Fruit fly (Drosophila melanogaster): ENCODE results near the gene Hsp27.

Gene Hsp27

dm6 chr3L:9419328-9419727, 35.5 kb downstream of the Hsp27 start (continued):
- TF ChIP-seq Lpt (GFP tag; optimal IDR thresholded peaks at IDR 0.05) (no peak), sim (GFP tag; IDR thresholded peaks at IDR 0.05) (no peak), Hr51 (GFP tag; optimal IDR thresholded peaks at IDR 0.05) (no peak), CG18619 (GFP tag; optimal IDR thresholded peaks at IDR 0.05) (no peak), CG32532 (GFP tag; IDR thresholded peaks at IDR 0.05) (0 out of 2 replicates have a peak, but pooled peaks have one; percentile 9), CG7839 (tag; optimal IDR thresholded peaks at IDR 0.05) (no peak), HLH4C (GFP tag; IDR thresholded peaks at IDR 0.05; ENCODE audit: partially characterized antibody) (no peak), CG30403 (GFP tag; optimal IDR thresholded peaks at IDR 0.05) (no peak), CG11398 (GFP tag; optimal IDR thresholded peaks at IDR 0.05) (no peak), CG10654 (GFP tag; optimal IDR thresholded peaks at IDR 0.05) (no peak), CHES-1-like (GFP tag; optimal IDR thresholded peaks at IDR 0.05) (no peak), kah (GFP tag; optimal IDR thresholded peaks at IDR 0.05) (no peak), CG34224 (GFP tag; IDR thresholded peaks at IDR 0.05; ENCODE audit: partially characterized antibody) (no peak), CG16813 (GFP tag; IDR thresholded peaks at IDR 0.05; ENCODE audit: partially characterized antibody) (no peak), B-H2 (GFP tag; optimal IDR thresholded peaks at IDR 0.05) (no peak), eve (GFP tag; optimal IDR thresholded peaks at IDR 0.05) (no peak), CG15696 (tag; optimal IDR thresholded peaks at IDR 0.05) (no peak), danr (GFP tag; IDR thresholded peaks at IDR 0.05) (no peak), CG14860 (GFP tag; IDR thresholded peaks at IDR 0.05; ENCODE audit: partially characterized antibody) (no peak), croc (GFP tag; conservative IDR thresholded peaks at IDR 0.05) (no peak), CG14710 (tag; optimal IDR thresholded peaks at IDR 0.05) (no peak), CG1603 (tag; optimal IDR thresholded peaks at IDR 0.05) (no peak), dmrt11E (tag; optimal IDR thresholded peaks at IDR 0.05) (no peak), Dek (tag; optimal IDR thresholded peaks at IDR 0.05) (no peak), CG6791 (GFP tag; IDR thresholded peaks at IDR 0.05; ENCODE audit: partially characterized antibody) (no peak), Xbp1 (GFP tag; optimal IDR thresholded peaks at IDR 0.05) (no peak), Dad (GFP tag; optimal IDR thresholded peaks at IDR 0.05) (no peak), ssp (GFP tag; IDR thresholded peaks at IDR 0.05) (no peak), pros (GFP tag; optimal IDR thresholded peaks at IDR 0.05) (no peak), Opbp (GFP tag; IDR thresholded peaks at IDR 0.05; ENCODE audit: partially characterized antibody) (no peak), D19B (GFP tag; optimal IDR thresholded peaks at IDR 0.05) (no peak), CG15514 (GFP tag; optimal IDR thresholded peaks at IDR 0.05) (no peak), CG4404 (GFP tag; IDR thresholded peaks at IDR 0.05) (no peak), HLH54F (GFP tag; optimal IDR thresholded peaks at IDR 0.05) (no peak), CG10274 (GFP tag; optimal IDR thresholded peaks at IDR 0.05) (no peak), wor (GFP tag; IDR thresholded peaks at IDR 0.05) (no peak), Jarid2 (GFP tag; optimal IDR thresholded peaks at IDR 0.05) (no peak), CG10959 (GFP tag; IDR thresholded peaks at IDR 0.05) (no peak), tup (GFP tag; optimal IDR thresholded peaks at IDR 0.05) (no peak), CG8944 (GFP tag; optimal IDR thresholded peaks at IDR 0.05) (no peak), CG4820 (GFP tag; optimal IDR thresholded peaks at IDR 0.05) (no peak), sob (GFP tag; IDR thresholded peaks at IDR 0.05) (no peak), Oli (tag; optimal IDR thresholded peaks at IDR 0.05) (no peak), dm (GFP tag; optimal IDR thresholded peaks at IDR 0.05) (no peak), CG6254 (GFP tag; optimal IDR thresholded peaks at IDR 0.05) (no peak), Stat92E (GFP tag; optimal IDR thresholded peaks at IDR 0.05) (no peak), CG11696 (GFP tag; IDR thresholded peaks at IDR 0.05) (no peak), Kr (GFP tag; optimal IDR thresholded peaks at IDR 0.05) (no peak), lola (GFP tag; optimal IDR thresholded peaks at IDR 0.05) (no peak), MBD-R2 (GFP tag; IDR thresholded peaks at IDR 0.05) (no peak)
